Fruit fly (Drosophila melanogaster) Kc167 (cell line): ENCODE measurements around the gene CG10725.

ENCODE experiments used
- Myc ChIP-seq: fragments of >200 bp; optimal IDR thresholded peaks from 2 replicates; lab custom pipeline; 2017; ENCODE audit warnings: missing external identifiers
- h ChIP-seq: fragments of >200 bp; optimal IDR thresholded peaks from 3 replicates; lab custom pipeline; 2018; ENCODE audit warnings: missing external identifiers
- insv ChIP-seq: fragments of >200 bp; optimal IDR thresholded peaks from 3 replicates; lab custom pipeline; 2018; ENCODE audit warnings: missing external identifiers
- psq ChIP-seq: fragments of >200 bp; optimal IDR thresholded peaks from 2 replicates; lab custom pipeline; 2017; ENCODE audit warnings: missing external identifiers
- ttk ChIP-seq: sonication (Bioruptor generic); optimal IDR thresholded peaks from 2 replicates; lab custom pipeline; 2017; ENCODE audit warnings: missing external identifiers

DNA sequence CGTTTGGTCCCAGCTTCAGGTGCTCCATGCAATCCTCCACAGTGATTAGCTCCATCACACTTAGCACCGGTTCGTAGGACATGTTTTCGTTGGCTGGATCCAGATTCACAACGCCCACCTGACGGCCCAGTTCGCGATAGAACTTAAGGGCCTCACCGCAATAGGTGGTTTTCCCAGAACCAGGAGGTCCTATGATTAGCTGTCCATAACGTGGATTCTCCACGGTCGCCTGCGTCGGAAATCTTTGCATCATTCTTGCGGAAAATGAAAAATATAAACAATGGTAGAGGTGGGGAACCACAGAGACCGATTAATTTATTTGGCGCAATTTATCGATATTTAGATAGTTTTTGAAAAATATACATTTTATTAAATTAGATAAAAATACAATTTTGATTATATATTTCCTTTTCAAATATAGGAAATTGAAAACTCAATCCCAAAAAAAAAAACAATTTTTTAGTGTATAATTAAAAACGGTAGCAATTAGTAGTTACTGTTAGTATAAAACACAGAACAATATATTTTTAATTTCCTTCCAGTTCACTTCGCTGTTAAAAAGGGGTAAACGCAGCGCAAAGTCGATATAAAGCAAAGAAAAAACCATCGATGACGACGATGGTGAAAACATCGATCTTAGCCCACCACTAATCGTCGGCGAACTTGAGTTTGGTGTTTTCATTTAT, 25.4 kb upstream of the CG10725 start, which contains the start of the genes CG10222 and flr:
- TF ChIP-seq ttk (lab: Kevin White, UChicago) (no peak), h (lab: Kevin White, UChicago) (no peak), psq (no peak), Myc (no peak), insv (lab: Kevin White, UChicago) (no peak)
